Worm (Caenorhabditis elegans): ENCODE data around the gene cutc-1.

The cutc-1 gene

ce11 chrIII:8411976-8412375 is 8.6 kb upstream of the cutc-1 start (continued):
- TF ChIP-seq snpc-4 (tag; optimal IDR thresholded peaks at IDR 0.05) (peak; percentile 61), mep-1 (tag; optimal IDR thresholded peaks at IDR 0.05) (peak; percentile 97), aha-1 (tag; optimal IDR thresholded peaks at IDR 0.05) (no peak), pqm-1 (tag; optimal IDR thresholded peaks at IDR 0.05) (no peak), fkh-8 (tag; optimal IDR thresholded peaks at IDR 0.05) (peak; percentile 80), ceh-8 (GFP tag; optimal IDR thresholded peaks at IDR 0.05) (no peak), nhr-11 (tag; optimal IDR thresholded peaks at IDR 0.05) (no peak), tbx-2 (tag; optimal IDR thresholded peaks at IDR 0.05) (peak; percentile 38), nhr-19 (GFP tag; conservative IDR thresholded peaks at IDR 0.05) (peak; percentile 35), nhr-77 (tag; optimal IDR thresholded peaks at IDR 0.05) (peak; percentile 35), sptf-1 (tag; optimal IDR thresholded peaks at IDR 0.05) (no peak), C04F5.9 (tag; optimal IDR thresholded peaks at IDR 0.05) (no peak), jun-1 (tag; optimal IDR thresholded peaks at IDR 0.05) (peak; percentile 57), ceh-82 (tag; optimal IDR thresholded peaks at IDR 0.05) (peak; percentile 25 to 63 (median 34))

- TF ChIP-seq alr-1 (tag; optimal IDR thresholded peaks at IDR 0.05; ENCODE audit: borderline replicate concordance) (no peak), F16B12.6 (tag; optimal IDR thresholded peaks at IDR 0.05) (no peak), elt-2 (tag; optimal IDR thresholded peaks at IDR 0.05) (no peak), fkh-4 (tag; optimal IDR thresholded peaks at IDR 0.05; ENCODE audit: borderline replicate concordance) (no peak)
Observed at ce11 chrIII:8410747-8411146, 7.3 kb upstream of the cutc-1 start.

DNA sequence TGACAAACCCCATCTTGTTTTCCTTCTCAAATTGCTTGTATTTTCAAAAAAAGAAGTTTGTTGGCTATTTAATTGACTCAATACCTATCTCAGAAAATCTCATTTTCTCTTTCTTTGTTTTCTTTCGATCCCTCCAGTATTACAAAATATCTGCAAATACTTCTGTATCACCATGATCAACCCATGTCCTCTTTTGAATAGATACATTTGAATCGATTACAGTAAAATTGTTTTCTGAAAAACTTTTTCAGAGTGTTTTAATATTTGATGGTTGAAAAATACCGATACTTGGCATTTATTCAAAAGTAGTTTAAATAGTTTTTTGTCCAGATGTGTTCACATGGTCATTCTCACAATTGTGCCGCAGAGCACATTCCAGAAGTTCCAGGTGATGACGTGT is 5.8 kb upstream of the cutc-1 start, which contains the start of gene ZK353.9:
Gene ZK353.9 (plus strand): TSS at position 331 of the 400 bp plus-strand sequence.
- TF ChIP-seq nhr-84 (tag; optimal IDR thresholded peaks at IDR 0.05) (no peak), jun-1 (tag; optimal IDR thresholded peaks at IDR 0.05) (no peak), F16B12.6 (tag; optimal IDR thresholded peaks at IDR 0.05) (no peak), nhr-47 (tag; optimal IDR thresholded peaks at IDR 0.05) (no peak), tlp-1 (tag; optimal IDR thresholded peaks at IDR 0.05) (no peak), Y116A8C.19 (tag; optimal IDR thresholded peaks at IDR 0.05; ENCODE audit: borderline replicate concordance) (no peak), vab-15 (tag; optimal IDR thresholded peaks at IDR 0.05) (no peak), fkh-4 (tag; optimal IDR thresholded peaks at IDR 0.05; ENCODE audit: borderline replicate concordance) (no peak), zip-4 (GFP tag; optimal IDR thresholded peaks at IDR 0.05) (no peak), grh-1 (GFP tag; IDR thresholded peaks at IDR 0.05) (no peak), lin-14 (GFP tag; optimal IDR thresholded peaks at IDR 0.05) (no peak), nhr-85 (tag) (no peak), blmp-1 (tag; optimal IDR thresholded peaks at IDR 0.05) (no peak), nhr-90 (tag; optimal IDR thresholded peaks at IDR 0.05; ENCODE audit: poor library complexity) (no peak), sox-4 (tag; optimal IDR thresholded peaks at IDR 0.05) (no peak), egl-27 (tag; optimal IDR thresholded peaks at IDR 0.05) (no peak), mef-2 (tag; optimal IDR thresholded peaks at IDR 0.05) (no peak), irx-1 (tag; optimal IDR thresholded peaks at IDR 0.05) (no peak)

DNA sequence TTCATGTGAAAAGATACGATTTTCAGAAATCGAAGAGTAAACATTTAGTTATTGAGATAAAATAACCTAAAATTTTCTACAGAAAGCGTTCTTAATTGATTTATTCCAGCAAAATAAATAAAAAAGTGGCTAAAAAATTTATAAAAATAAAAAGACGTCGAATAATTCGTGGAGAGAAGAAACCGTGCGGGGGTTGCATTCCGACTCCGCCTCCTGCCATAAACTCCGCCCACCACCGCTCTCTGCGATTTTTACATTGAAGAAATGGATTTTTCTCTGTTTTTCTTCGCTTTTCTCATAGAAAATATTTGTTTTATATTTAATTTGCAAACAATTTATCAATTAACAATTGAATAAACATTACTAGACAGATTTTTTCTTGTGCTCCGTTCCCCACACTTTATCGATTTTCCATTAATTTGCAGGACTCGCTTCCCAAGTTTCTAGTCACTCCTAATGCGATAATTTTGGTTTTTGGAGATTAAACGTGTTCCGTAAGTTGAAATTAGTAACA is 2.1 kb upstream of the cutc-1 start, which contains the start of the genes ubxn-4 and cyy-1:
Gene ubxn-4 (minus strand): TSS at position 114 of the 514 bp plus-strand sequence.
Gene cyy-1 (plus strand): TSS at position 426 of the 514 bp plus-strand sequence.
- TF ChIP-seq lin-14 (GFP tag; optimal IDR thresholded peaks at IDR 0.05), result peak; percentile 7
- TF ChIP-seq skn-1 (tag; optimal IDR thresholded peaks at IDR 0.05), result no peak
- TF ChIP-seq nhr-47 (tag; optimal IDR thresholded peaks at IDR 0.05), result no peak
- peak in 1 of 2 experiments; percentile 31 for TF ChIP-seq lsy-2 (tag; optimal IDR thresholded peaks at IDR 0.05)
- no peak for TF ChIP-seq C34B4.2 (tag; optimal IDR thresholded peaks at IDR 0.05)
- peak in 1 of 3 experiments; percentile 27 for TF ChIP-seq dpl-1 (GFP tag; optimal IDR thresholded peaks at IDR 0.05)
- TF ChIP-seq mdl-1 (tag; optimal IDR thresholded peaks at IDR 0.05), result no peak
- no peak for TF ChIP-seq egl-13 (tag; optimal IDR thresholded peaks at IDR 0.05)
- TF ChIP-seq fos-1 (tag; optimal IDR thresholded peaks at IDR 0.05), result no peak
- TF ChIP-seq rnt-1 (tag; optimal IDR thresholded peaks at IDR 0.05), result no peak
- no peak for TF ChIP-seq efl-1 (optimal IDR thresholded peaks at IDR 0.05)
- TF ChIP-seq efl-1 (GFP tag; optimal IDR thresholded peaks at IDR 0.05 in 1 of 2), result peak in 1 of 2 experiments; percentile 92
- TF ChIP-seq nhr-28 (tag; optimal IDR thresholded peaks at IDR 0.05), result no peak
- TF ChIP-seq nhr-84 (tag; optimal IDR thresholded peaks at IDR 0.05), result no peak
- TF ChIP-seq nhr-20 (tag; optimal IDR thresholded peaks at IDR 0.05), result no peak
- TF ChIP-seq nhr-85 (tag), result no peak
- TF ChIP-seq lir-3 (tag; optimal IDR thresholded peaks at IDR 0.05; ENCODE audit: poor library complexity), result no peak
- no peak for TF ChIP-seq unc-30 (tag; optimal IDR thresholded peaks at IDR 0.05)
- no peak for TF ChIP-seq ztf-4 (tag; optimal IDR thresholded peaks at IDR 0.05)
- TF ChIP-seq sptf-1 (tag; optimal IDR thresholded peaks at IDR 0.05), result no peak
- TF ChIP-seq irx-1 (tag; optimal IDR thresholded peaks at IDR 0.05), result no peak
- TF ChIP-seq xbp-1 (tag; optimal IDR thresholded peaks at IDR 0.05), result peak; percentile 51
